Fruit fly (Drosophila melanogaster): Measurements from ENCODE around the gene Hsp26.

Hsp26 gene

DNA sequence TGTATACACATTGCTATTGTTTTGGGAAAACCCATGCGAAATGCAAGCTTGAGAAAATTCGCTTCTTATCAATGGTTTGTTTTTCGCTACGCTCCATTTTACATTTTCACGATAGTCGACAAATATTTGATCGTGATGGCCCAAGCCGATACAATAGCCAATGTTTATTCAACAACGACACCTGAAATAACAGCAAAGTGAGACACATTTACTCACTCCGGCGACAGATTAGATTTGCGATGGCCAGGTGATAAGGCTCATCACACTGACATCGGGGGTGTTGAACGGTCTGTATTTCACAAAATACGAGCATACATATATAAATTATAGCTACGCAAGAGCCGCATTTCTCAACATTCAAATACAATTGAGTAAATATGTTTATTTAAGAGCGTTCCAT, 19.9 kb upstream of the Hsp26 start (continued):
- TF ChIP-seq fd96Cb (tag; optimal IDR thresholded peaks at IDR 0.05) (no peak), CG2120 (GFP tag; optimal IDR thresholded peaks at IDR 0.05) (peak; percentile 60), CG7786 (GFP tag; optimal IDR thresholded peaks at IDR 0.05) (peak; percentile 31), p53 (GFP tag; optimal IDR thresholded peaks at IDR 0.05) (no peak), ham (GFP tag; IDR thresholded peaks at IDR 0.05) (peak; percentile 31; the same call in 1 of the 2 replicates), CG11696 (GFP tag; IDR thresholded peaks at IDR 0.05) (0 out of 2 replicates have a peak, but pooled peaks have one; percentile 6), eve (GFP tag; optimal IDR thresholded peaks at IDR 0.05) (peak in 1 of 2 experiments; percentile 13), CG6813 (GFP tag; optimal IDR thresholded peaks at IDR 0.05) (peak; percentile 90), gfzf (GFP tag; optimal IDR thresholded peaks at IDR 0.05) (no peak), sqz (GFP tag; optimal IDR thresholded peaks at IDR 0.05) (peak; percentile 66), Fer1 (GFP tag; optimal IDR thresholded peaks at IDR 0.05) (peak; percentile 93), CG10209 (GFP tag; optimal IDR thresholded peaks at IDR 0.05) (peak; percentile 66), CG1647 (GFP tag; optimal IDR thresholded peaks at IDR 0.05) (peak; percentile 69), CG15011 (GFP tag; optimal IDR thresholded peaks at IDR 0.05) (peak; percentile 87), CG31365 (tag; optimal IDR thresholded peaks at IDR 0.05) (peak; percentile 82), CG10959 (GFP tag; IDR thresholded peaks at IDR 0.05) (peak; percentile 32; the same call in 1 of the 2 replicates), CG17385 (GFP tag; optimal IDR thresholded peaks at IDR 0.05) (peak; percentile 36), CG18764 (GFP tag; optimal IDR thresholded peaks at IDR 0.05) (peak; percentile 48), bsh (GFP tag; optimal IDR thresholded peaks at IDR 0.05) (peak in 1 of 2 experiments; percentile 4), nau (GFP tag; optimal IDR thresholded peaks at IDR 0.05) (peak; percentile 82), CG2678 (tag; optimal IDR thresholded peaks at IDR 0.05) (peak; percentile 87), CG10431 (GFP tag; optimal IDR thresholded peaks at IDR 0.05) (no peak), fd64A (GFP tag; optimal IDR thresholded peaks at IDR 0.05) (peak; percentile 82), so (GFP tag; IDR thresholded peaks at IDR 0.05) (peak; percentile 55; the same call in 2 of the 3 replicates), CG7556 (GFP tag; optimal IDR thresholded peaks at IDR 0.05) (peak; percentile 67), CG14710 (tag; optimal IDR thresholded peaks at IDR 0.05) (peak; percentile 51), Dbx (GFP tag; IDR thresholded peaks at IDR 0.05) (peak; percentile 83; the same call in 2 of the 3 replicates), CG12299 (tag; optimal IDR thresholded peaks at IDR 0.05) (peak; percentile 80), schlank (tag; optimal IDR thresholded peaks at IDR 0.05) (peak; percentile 89), CG13775 (GFP tag; optimal IDR thresholded peaks at IDR 0.05) (peak; percentile 20), CG13894 (tag; optimal IDR thresholded peaks at IDR 0.05) (peak; percentile 80), CG8359 (GFP tag; optimal IDR thresholded peaks at IDR 0.05; ENCODE audit: borderline replicate concordance) (peak; percentile 56), gt (GFP tag; IDR thresholded peaks at IDR 0.05) (no peak), Tbp (GFP tag; optimal IDR thresholded peaks at IDR 0.05) (no peak), BtbVII (GFP tag; optimal IDR thresholded peaks at IDR 0.05) (peak; percentile 91), Mad (GFP tag; optimal IDR thresholded peaks at IDR 0.05) (no peak), kni (GFP tag; optimal IDR thresholded peaks at IDR 0.05) (peak; percentile 26), wek (GFP tag; optimal IDR thresholded peaks at IDR 0.05) (peak; percentile 79), mirr (GFP tag; optimal IDR thresholded peaks at IDR 0.05) (peak; percentile 92), dan (GFP tag; IDR thresholded peaks at IDR 0.05) (no peak), shn (GFP tag; optimal IDR thresholded peaks at IDR 0.05) (no peak), CG15696 (tag; optimal IDR thresholded peaks at IDR 0.05) (peak; percentile 66), CG6683 (GFP tag; optimal IDR thresholded peaks at IDR 0.05) (peak; percentile 81), Adf1 (GFP tag; IDR thresholded peaks at IDR 0.05) (no peak; the same call in 1 of the 2 replicates), sug (tag; optimal IDR thresholded peaks at IDR 0.05) (peak; percentile 68), Ptx1 (GFP tag; IDR thresholded peaks at IDR 0.05) (peak; percentile 26; the same call in 1 of the 2 replicates), sd (tag; optimal IDR thresholded peaks at IDR 0.05) (no peak), CG12744 (GFP tag; optimal IDR thresholded peaks at IDR 0.05) (peak; percentile 20), ems (GFP tag; optimal IDR thresholded peaks at IDR 0.05) (peak; percentile 38), CG18011 (GFP tag; optimal IDR thresholded peaks at IDR 0.05) (no peak)
